Fruit fly (Drosophila melanogaster) whole organism, embryonic: ENCODE measurements around the gene mdlc.

Experiments used
- Abd-B ChIP-seq: fragments of 200-800 bp; sonication (Bioruptor generic); optimal IDR thresholded peaks from 2 replicates; lab custom pipeline; 2018; ENCODE audit warnings: missing biosample characterization, mild to moderate bottlenecking, missing genetic modification characterization, moderate library complexity
- Adf1 ChIP-seq: fragments of 200-800 bp; sonication (Bioruptor generic); IDR thresholded peaks from 2 replicates; pipeline ENCODE4 v1.3.6; 2022; ENCODE audit warnings: missing biosample characterization, missing genetic modification characterization
- Awh ChIP-seq: fragments of 200-800 bp; sonication (Bioruptor generic); IDR thresholded peaks from 2 replicates; pipeline ENCODE4, ENCODE4 v1.3.6; 2022; ENCODE audit warnings: missing biosample characterization, missing genetic modification characterization
- B-H2 ChIP-seq: fragments of 200-800 bp; sonication (Bioruptor generic); optimal IDR thresholded peaks from 2 replicates; lab custom pipeline; 2018; ENCODE audit warnings: missing biosample characterization, mild to moderate bottlenecking, missing genetic modification characterization
- Bgb ChIP-seq: fragments of 200-800 bp; sonication (Bioruptor generic); IDR thresholded peaks from 2 replicates; pipeline ENCODE4 v1.3.6; 2022; ENCODE audit warnings: missing biosample characterization, missing genetic modification characterization; ENCODE audit not compliant: partially characterized antibody
- Blimp-1 ChIP-seq: fragments of 200-800 bp; sonication (Bioruptor generic); optimal IDR thresholded peaks from 3 replicates; lab custom pipeline; 2018; ENCODE audit warnings: missing biosample characterization, missing genetic modification characterization, mild to moderate bottlenecking, moderate library complexity, missing genetic modification reagents
- CG1024 ChIP-seq: fragments of 200-800 bp; sonication (Bioruptor generic); IDR thresholded peaks from 2 replicates; pipeline ENCODE4 v1.3.6; 2022; ENCODE audit warnings: missing biosample characterization, missing genetic modification characterization
- CG10431 ChIP-seq: fragments of 200-800 bp; sonication (Bioruptor generic); optimal IDR thresholded peaks from 3 replicates; lab custom pipeline; 2018; ENCODE audit warnings: missing biosample characterization, mild to moderate bottlenecking, missing genetic modification characterization
- CG11456 ChIP-seq: fragments of 200-800 bp; sonication (Bioruptor generic); IDR thresholded peaks from 3 replicates; pipeline ENCODE4 v1.3.6; 2022; ENCODE audit warnings: missing biosample characterization, missing genetic modification characterization
- CG17359 ChIP-seq: fragments of 200-800 bp; sonication (Bioruptor generic); optimal IDR thresholded peaks from 3 replicates; lab custom pipeline; 2018; ENCODE audit warnings: missing biosample characterization, mild to moderate bottlenecking, missing genetic modification characterization, moderate library complexity
- CG1792 ChIP-seq: fragments of 200-800 bp; sonication (Bioruptor generic); optimal IDR thresholded peaks from 2 replicates; lab custom pipeline; 2016; ENCODE audit warnings: missing biosample characterization, missing genetic modification characterization
- CG2116 ChIP-seq: fragments of 200-800 bp; sonication (Bioruptor generic); optimal IDR thresholded peaks from 3 replicates; lab custom pipeline; 2018; ENCODE audit warnings: missing biosample characterization, mild to moderate bottlenecking, missing genetic modification characterization
- CG6689 ChIP-seq: fragments of 200-800 bp; sonication (Bioruptor generic); IDR thresholded peaks from 2 replicates; pipeline ENCODE4 v1.3.6; 2022; ENCODE audit warnings: missing biosample characterization, missing genetic modification characterization
- CG6765 ChIP-seq: fragments of 200-800 bp; sonication (Bioruptor generic); optimal IDR thresholded peaks from 3 replicates; lab custom pipeline; 2017; ENCODE audit warnings: missing biosample characterization, mild to moderate bottlenecking, missing genetic modification characterization
- CG8290 ChIP-seq, 3 experiments: fragments of 200-800 bp; sonication (Bioruptor generic); optimal IDR thresholded peaks; 2 replicates each; lab custom pipeline; 2016 to 2019; ENCODE audit warnings: missing biosample characterization in 3 of 3, missing genetic modification characterization in 3 of 3, mild to moderate bottlenecking in 2 of 3, moderate library complexity in 1 of 3
- CG8924 ChIP-seq: fragments of 200-800 bp; optimal IDR thresholded peaks from 3 replicates; lab custom pipeline; 2019; ENCODE audit warnings: missing biosample characterization, mild to moderate bottlenecking, missing genetic modification characterization, moderate library complexity
- CG9817 ChIP-seq: fragments of 200-800 bp; sonication (Bioruptor generic); optimal IDR thresholded peaks from 2 replicates; lab custom pipeline; 2018; ENCODE audit warnings: missing biosample characterization, mild to moderate bottlenecking, missing genetic modification characterization, moderate library complexity
- CoRest ChIP-seq: fragments of 200-800 bp; sonication (Bioruptor generic); optimal IDR thresholded peaks from 3 replicates; lab custom pipeline; 2018; ENCODE audit warnings: missing biosample characterization, mild to moderate bottlenecking, missing genetic modification characterization, moderate library complexity
- CrebB ChIP-seq: fragments of 200-800 bp; sonication (Bioruptor generic); optimal IDR thresholded peaks from 3 replicates; lab custom pipeline; 2018; ENCODE audit warnings: missing biosample characterization, mild to moderate bottlenecking, missing genetic modification characterization
- D19A ChIP-seq: fragments of 200-800 bp; optimal IDR thresholded peaks from 3 replicates; lab custom pipeline; 2019; ENCODE audit warnings: missing biosample characterization, mild to moderate bottlenecking, missing genetic modification characterization, moderate library complexity
- Deaf1 ChIP-seq: fragments of 200-800 bp; optimal IDR thresholded peaks from 3 replicates; lab custom pipeline; 2019; ENCODE audit warnings: missing biosample characterization, mild to moderate bottlenecking, missing genetic modification characterization, moderate library complexity
- Dfd ChIP-seq, 2 experiments: fragments of >200 bp; optimal IDR thresholded peaks; 2 replicates each; lab custom pipeline; 2017; ENCODE audit warnings: missing biosample characterization in 2 of 2, missing genetic modification characterization in 2 of 2
- Elba2 ChIP-seq: fragments of 200-800 bp; sonication (Bioruptor generic); optimal IDR thresholded peaks from 3 replicates; lab custom pipeline; 2016; ENCODE audit warnings: missing biosample characterization, missing genetic modification characterization
- Hr51 ChIP-seq, 2 experiments: fragments of 200-800 bp; sonication (Bioruptor generic); optimal IDR thresholded peaks; 2 replicates in 1 of 2; 3 replicates in 1 of 2; lab custom pipeline; 2016 to 2018; ENCODE audit warnings: missing biosample characterization in 2 of 2, missing genetic modification characterization in 2 of 2, mild to moderate bottlenecking in 1 of 2, moderate library complexity in 1 of 2
- Jarid2 ChIP-seq: fragments of 200-800 bp; sonication (Bioruptor generic); optimal IDR thresholded peaks from 3 replicates; lab custom pipeline; 2017; ENCODE audit warnings: mild to moderate bottlenecking, missing biosample characterization, missing genetic modification reagents, missing genetic modification characterization
- Oli ChIP-seq: fragments of 200-800 bp; sonication (Bioruptor generic); optimal IDR thresholded peaks from 2 replicates; lab custom pipeline; 2018; ENCODE audit warnings: missing biosample characterization, mild to moderate bottlenecking, missing genetic modification characterization, moderate library complexity
- Opbp ChIP-seq: fragments of 200-800 bp; sonication (Bioruptor generic); IDR thresholded peaks from 3 replicates; pipeline ENCODE4 v1.3.6; 2022; ENCODE audit warnings: missing biosample characterization, missing genetic modification characterization; ENCODE audit not compliant: partially characterized antibody
- Poxn ChIP-seq: fragments of 200-800 bp; sonication (Bioruptor generic); IDR thresholded peaks from 2 replicates; pipeline ENCODE4 v1.3.6; 2022; ENCODE audit warnings: missing biosample characterization, missing genetic modification characterization
- Stat92E ChIP-seq, 3 experiments: fragments of >200 bp in 2 of 3; fragments of 200-800 bp in 1 of 3; sonication (Bioruptor generic) in 1 of 3; optimal IDR thresholded peaks; 2 replicates each; lab custom pipeline; 2017 to 2019; ENCODE audit warnings: missing biosample characterization in 3 of 3, missing genetic modification characterization in 3 of 3, mild to moderate bottlenecking in 1 of 3, moderate library complexity in 1 of 3
- ap ChIP-seq: fragments of 200-800 bp; sonication (Bioruptor generic); IDR thresholded peaks from 2 replicates; pipeline ENCODE4 v1.3.6; 2022; ENCODE audit warnings: missing biosample characterization, missing genetic modification characterization
- az2 ChIP-seq: fragments of 200-800 bp; sonication (Bioruptor generic); optimal IDR thresholded peaks from 3 replicates; lab custom pipeline; 2016; ENCODE audit warnings: missing biosample characterization, missing genetic modification characterization
- bbx ChIP-seq: fragments of 200-800 bp; sonication (Bioruptor generic); IDR thresholded peaks from 2 replicates; pipeline ENCODE4 v1.3.6; 2022; ENCODE audit warnings: missing biosample characterization, missing genetic modification characterization; ENCODE audit not compliant: partially characterized antibody
- dmrt11E ChIP-seq: fragments of 200-800 bp; sonication (Bioruptor generic); optimal IDR thresholded peaks from 3 replicates; lab custom pipeline; 2018; ENCODE audit warnings: missing biosample characterization, mild to moderate bottlenecking, missing genetic modification characterization, moderate library complexity
- esg ChIP-seq: fragments of 200-800 bp; sonication (Bioruptor generic); conservative IDR thresholded peaks from 2 replicates; pipeline ENCODE4 v1.3.6; 2022; ENCODE audit warnings: missing biosample characterization, missing genetic modification characterization
- exex ChIP-seq: fragments of 200-800 bp; sonication (Bioruptor generic); optimal IDR thresholded peaks from 4 replicates; lab custom pipeline; 2018; ENCODE audit warnings: missing biosample characterization, mild to moderate bottlenecking, missing genetic modification characterization, moderate library complexity
- grau ChIP-seq: fragments of 200-800 bp; optimal IDR thresholded peaks from 3 replicates; lab custom pipeline; 2019; ENCODE audit warnings: missing biosample characterization, mild to moderate bottlenecking, missing genetic modification characterization, moderate library complexity
- lov ChIP-seq, 2 experiments: fragments of 200-800 bp in 1 of 2; fragments of >200 bp in 1 of 2; sonication (Bioruptor generic) in 1 of 2; IDR thresholded peaks in 1 of 2; optimal IDR thresholded peaks in 1 of 2; 2 replicates in 1 of 2; 3 replicates in 1 of 2; pipeline versions ENCODE4 v1.3.6 to Lab custom; 2017 to 2022; ENCODE audit warnings: missing biosample characterization in 1 of 2, missing genetic modification characterization in 1 of 2
- onecut ChIP-seq: fragments of 200-800 bp; sonication (Bioruptor generic); IDR thresholded peaks from 2 replicates; pipeline ENCODE4 v1.3.6; 2022; ENCODE audit warnings: missing biosample characterization, missing genetic modification characterization
- prd ChIP-seq, 3 experiments: fragments of >200 bp in 2 of 3; fragments of 200-800 bp in 1 of 3; sonication (Bioruptor generic) in 1 of 3; optimal IDR thresholded peaks in 2 of 3; IDR thresholded peaks in 1 of 3; 2 replicates in 2 of 3; 3 replicates in 1 of 3; pipeline versions ENCODE4 v1.3.6 to Lab custom; 2017 to 2022; ENCODE audit warnings: missing biosample characterization in 1 of 3, missing genetic modification characterization in 1 of 3
- pum ChIP-seq: fragments of 200-800 bp; sonication (Bioruptor generic); optimal IDR thresholded peaks from 2 replicates; lab custom pipeline; 2016; ENCODE audit warnings: missing biosample characterization, missing genetic modification characterization
- sc ChIP-seq, 3 experiments: fragments of >200 bp in 2 of 3; fragments of 200-800 bp in 1 of 3; sonication (Bioruptor generic) in 1 of 3; optimal IDR thresholded peaks; 2 replicates in 2 of 3; 3 replicates in 1 of 3; lab custom pipeline; 2017; ENCODE audit warnings: mild to moderate bottlenecking in 1 of 3, missing biosample characterization in 1 of 3, missing genetic modification characterization in 1 of 3, missing genetic modification reagents in 1 of 3
- seq ChIP-seq: fragments of 200-800 bp; sonication (Bioruptor generic); IDR thresholded peaks from 2 replicates; pipeline ENCODE4 v1.3.6; 2022; ENCODE audit warnings: missing biosample characterization, missing genetic modification characterization
- slbo ChIP-seq: fragments of 200-800 bp; sonication (Bioruptor generic); IDR thresholded peaks from 2 replicates; pipeline ENCODE4 v1.3.6; 2022; ENCODE audit warnings: missing biosample characterization, missing genetic modification characterization
- sug ChIP-seq: fragments of 200-800 bp; optimal IDR thresholded peaks from 2 replicates; lab custom pipeline; 2019; ENCODE audit warnings: missing biosample characterization, mild to moderate bottlenecking, missing genetic modification characterization, moderate library complexity
- trem ChIP-seq: fragments of 200-800 bp; optimal IDR thresholded peaks from 3 replicates; lab custom pipeline; 2019; ENCODE audit warnings: missing biosample characterization, mild to moderate bottlenecking, missing genetic modification characterization, moderate library complexity

mdlc gene

dm6 chr3R:20057501-20057900 lies at the start of gene mdlc (continued):
- TF ChIP-seq dmrt11E (tag; lab: Kevin White, UChicago) (no peak), onecut (no peak), CG2116 (GFP tag; lab: Kevin White, UChicago) (peak; percentile 15), ap (GFP tag; lab: Robert Waterston, UW) (no peak), CG9817 (tag; lab: Kevin White, UChicago) (peak; percentile 23), prd (optimal IDR thresholded peaks at IDR 0.05; lab: Kevin White, UChicago) (no peak), prd (GFP tag; IDR thresholded peaks at IDR 0.05; lab: Robert Waterston, UW) (peak; percentile 33; the same call in 1 of the 3 replicates), slbo (GFP tag; lab: Robert Waterston, UW) (peak; percentile 54), az2 (GFP tag; lab: Kevin White, UChicago) (peak; percentile 5), Bgb (GFP tag; lab: Robert Waterston, UW) (no peak), Jarid2 (GFP tag; lab: Kevin White, UChicago) (no peak), Dfd (GFP tag; optimal IDR thresholded peaks at IDR 0.05; lab: Kevin White, UChicago) (no peak), Poxn (GFP tag; lab: Robert Waterston, UW) (no peak), pum (GFP tag; lab: Kevin White, UChicago) (no peak), CG6765 (no peak), CG1792 (GFP tag; lab: Kevin White, UChicago) (no peak), D19A (no peak), CG17359 (no peak), Hr51 (GFP tag; optimal IDR thresholded peaks at IDR 0.05; lab: Kevin White, UChicago) (peak in 1 of 2 experiments; percentile 16), Blimp-1 (GFP tag; lab: Kevin White, UChicago) (no peak), CrebB (tag; lab: Kevin White, UChicago) (no peak), esg (GFP tag; lab: Robert Waterston, UW) (no peak), Stat92E (GFP tag; optimal IDR thresholded peaks at IDR 0.05; lab: Kevin White, UChicago) (no peak), grau (tag; lab: Kevin White, UChicago) (no peak), Opbp (GFP tag; lab: Robert Waterston, UW) (0 out of 3 replicates have a peak, but pooled peaks have one; percentile 31), Elba2 (peak; percentile 6), sug (tag; lab: Kevin White, UChicago) (peak; percentile 39), Awh (GFP tag; lab: Robert Waterston, UW) (no peak), CG11456 (GFP tag; lab: Robert Waterston, UW) (no peak), Abd-B (GFP tag; lab: Kevin White, UChicago) (peak; percentile 69), seq (GFP tag; lab: Robert Waterston, UW) (no peak), Deaf1 (tag; lab: Kevin White, UChicago) (no peak), sc (optimal IDR thresholded peaks at IDR 0.05; lab: Kevin White, UChicago) (no peak), sc (GFP tag; optimal IDR thresholded peaks at IDR 0.05; lab: Kevin White, UChicago) (no peak), CG10431 (GFP tag; lab: Kevin White, UChicago) (no peak), CG8924 (tag; lab: Kevin White, UChicago) (no peak), Oli (tag; lab: Kevin White, UChicago) (no peak), Adf1 (no peak), CG1024 (GFP tag; lab: Robert Waterston, UW) (no peak), trem (tag; lab: Kevin White, UChicago) (peak; percentile 35), CG8290 (GFP tag; optimal IDR thresholded peaks at IDR 0.05; lab: Kevin White, UChicago) (no peak), CG8290 (tag; optimal IDR thresholded peaks at IDR 0.05; lab: Kevin White, UChicago) (no peak), exex (tag; lab: Kevin White, UChicago) (no peak), CoRest (peak; percentile 59), B-H2 (GFP tag; lab: Kevin White, UChicago) (no peak), lov (optimal IDR thresholded peaks at IDR 0.05; lab: Kevin White, UChicago) (no peak), lov (GFP tag; IDR thresholded peaks at IDR 0.05; lab: Robert Waterston, UW) (no peak), CG6689 (GFP tag; lab: Robert Waterston, UW) (no peak), bbx (GFP tag; lab: Robert Waterston, UW) (peak; percentile 27; the same call in 1 of the 2 replicates)
